Fruit fly (Drosophila melanogaster) whole organism, embryonic: Measurements from ENCODE around the gene RSG7.

Source experiments
- Antp ChIP-seq: fragments of 200-800 bp; sonication (Bioruptor generic); optimal IDR thresholded peaks from 3 replicates; lab custom pipeline; 2016; ENCODE audit warnings: missing biosample characterization, missing genetic modification characterization
- Atf3 ChIP-seq: fragments of 200-800 bp; sonication (Bioruptor generic); optimal IDR thresholded peaks from 3 replicates; lab custom pipeline; 2016; ENCODE audit warnings: missing biosample characterization, missing genetic modification characterization
- Awh ChIP-seq: fragments of 200-800 bp; sonication (Bioruptor generic); IDR thresholded peaks from 2 replicates; pipeline ENCODE4, ENCODE4 v1.3.6; 2022; ENCODE audit warnings: missing biosample characterization, missing genetic modification characterization
- CG1233 ChIP-seq: fragments of 200-800 bp; sonication (Bioruptor generic); optimal IDR thresholded peaks from 4 replicates; lab custom pipeline; 2018; ENCODE audit warnings: missing biosample characterization, mild to moderate bottlenecking, missing genetic modification characterization
- CG14710 ChIP-seq: fragments of 200-800 bp; sonication (Bioruptor generic); optimal IDR thresholded peaks from 3 replicates; lab custom pipeline; 2019; ENCODE audit warnings: missing biosample characterization, mild to moderate bottlenecking, missing genetic modification characterization, moderate library complexity
- CG15479 ChIP-seq: fragments of 200-800 bp; sonication (Bioruptor generic); optimal IDR thresholded peaks from 3 replicates; lab custom pipeline; 2019; ENCODE audit warnings: missing biosample characterization, mild to moderate bottlenecking, missing genetic modification characterization, moderate library complexity
- CG1602 ChIP-seq: fragments of 200-800 bp; sonication (Bioruptor generic); optimal IDR thresholded peaks from 3 replicates; lab custom pipeline; 2016; ENCODE audit warnings: missing biosample characterization, missing genetic modification characterization
- CG17361 ChIP-seq: fragments of 200-800 bp; sonication (Bioruptor generic); IDR thresholded peaks from 3 replicates; pipeline ENCODE4 v1.3.6; 2022; ENCODE audit warnings: missing biosample characterization, missing genetic modification characterization
- CG18599 ChIP-seq: fragments of 200-800 bp; sonication (Bioruptor generic); optimal IDR thresholded peaks from 3 replicates; lab custom pipeline; 2017; ENCODE audit warnings: missing biosample characterization, missing genetic modification characterization, mild to moderate bottlenecking, moderate library complexity, missing genetic modification reagents
- CG32532 ChIP-seq: fragments of 200-800 bp; sonication (Bioruptor generic); IDR thresholded peaks from 2 replicates; pipeline ENCODE4 v1.3.6; 2022; ENCODE audit warnings: missing biosample characterization, missing genetic modification characterization
- CG34224 ChIP-seq: fragments of 200-800 bp; sonication (Bioruptor generic); IDR thresholded peaks from 3 replicates; pipeline ENCODE4 v1.3.6; 2022; ENCODE audit warnings: missing biosample characterization, missing genetic modification characterization; ENCODE audit not compliant: partially characterized antibody
- CG3726 ChIP-seq: fragments of 200-800 bp; sonication (Bioruptor generic); IDR thresholded peaks from 3 replicates; pipeline ENCODE4, ENCODE4 v1.3.6; 2022; ENCODE audit warnings: missing biosample characterization, missing genetic modification characterization
- CG3838 ChIP-seq: fragments of 200-800 bp; sonication (Bioruptor generic); optimal IDR thresholded peaks from 3 replicates; lab custom pipeline; 2016; ENCODE audit warnings: missing biosample characterization, missing genetic modification characterization
- CG4404 ChIP-seq: fragments of 200-800 bp; sonication (Bioruptor generic); IDR thresholded peaks from 2 replicates; pipeline ENCODE4 v1.3.6; 2022; ENCODE audit warnings: missing biosample characterization, missing genetic modification characterization
- CG4707 ChIP-seq: fragments of 200-800 bp; sonication (Bioruptor generic); optimal IDR thresholded peaks from 2 replicates; lab custom pipeline; 2018; ENCODE audit warnings: missing biosample characterization, mild to moderate bottlenecking, missing genetic modification characterization, moderate library complexity
- CG6765 ChIP-seq: fragments of 200-800 bp; sonication (Bioruptor generic); optimal IDR thresholded peaks from 3 replicates; lab custom pipeline; 2017; ENCODE audit warnings: missing biosample characterization, mild to moderate bottlenecking, missing genetic modification characterization
- CG6854 ChIP-seq: fragments of 200-800 bp; sonication (Bioruptor generic); optimal IDR thresholded peaks from 3 replicates; lab custom pipeline; 2017; ENCODE audit warnings: missing biosample characterization, mild to moderate bottlenecking, missing genetic modification characterization
- CG7786 ChIP-seq: fragments of 200-800 bp; sonication (Bioruptor generic); optimal IDR thresholded peaks from 2 replicates; lab custom pipeline; 2016; ENCODE audit warnings: missing biosample characterization, missing genetic modification characterization
- CG8290 ChIP-seq, 3 experiments: fragments of 200-800 bp; sonication (Bioruptor generic); optimal IDR thresholded peaks; 2 replicates each; lab custom pipeline; 2016 to 2019; ENCODE audit warnings: missing biosample characterization in 3 of 3, missing genetic modification characterization in 3 of 3, mild to moderate bottlenecking in 2 of 3, moderate library complexity in 1 of 3
- CG9876 ChIP-seq: fragments of 200-800 bp; sonication (Bioruptor generic); optimal IDR thresholded peaks from 2 replicates; lab custom pipeline; 2016; ENCODE audit warnings: missing biosample characterization, missing genetic modification characterization
- D19B ChIP-seq: fragments of 200-800 bp; sonication (Bioruptor generic); optimal IDR thresholded peaks from 2 replicates; lab custom pipeline; 2017; ENCODE audit warnings: missing biosample characterization, mild to moderate bottlenecking, missing genetic modification characterization
- Doc3 ChIP-seq: fragments of 200-800 bp; sonication (Bioruptor generic); IDR thresholded peaks from 3 replicates; pipeline ENCODE4 v1.3.6; 2022; ENCODE audit warnings: missing biosample characterization, missing genetic modification characterization; ENCODE audit not compliant: partially characterized antibody
- Hr51 ChIP-seq, 2 experiments: fragments of 200-800 bp; sonication (Bioruptor generic); optimal IDR thresholded peaks; 2 replicates in 1 of 2; 3 replicates in 1 of 2; lab custom pipeline; 2016 to 2018; ENCODE audit warnings: missing biosample characterization in 2 of 2, missing genetic modification characterization in 2 of 2, mild to moderate bottlenecking in 1 of 2, moderate library complexity in 1 of 2
- Hsf ChIP-seq: fragments of 200-800 bp; sonication (Bioruptor generic); optimal IDR thresholded peaks from 3 replicates; lab custom pipeline; 2016; ENCODE audit warnings: missing biosample characterization, missing genetic modification characterization
- Meics ChIP-seq: fragments of 200-800 bp; sonication (Bioruptor generic); optimal IDR thresholded peaks from 2 replicates; lab custom pipeline; 2017; ENCODE audit warnings: missing biosample characterization, mild to moderate bottlenecking, missing genetic modification characterization
- Optix ChIP-seq: fragments of 200-800 bp; sonication (Bioruptor generic); IDR thresholded peaks from 3 replicates; pipeline ENCODE4 v1.3.6; 2022; ENCODE audit warnings: missing biosample characterization, missing genetic modification characterization
- Ptx1 ChIP-seq: fragments of 200-800 bp; sonication (Bioruptor generic); IDR thresholded peaks from 2 replicates; pipeline ENCODE4 v1.3.6; 2022; ENCODE audit warnings: missing biosample characterization, missing genetic modification characterization
- Sox102F ChIP-seq: fragments of 200-800 bp; sonication (Bioruptor generic); optimal IDR thresholded peaks from 2 replicates; lab custom pipeline; 2018; ENCODE audit warnings: missing biosample characterization, mild to moderate bottlenecking, missing genetic modification characterization, moderate library complexity
- Taf1 ChIP-seq: fragments of 200-800 bp; sonication (Bioruptor generic); IDR thresholded peaks from 2 replicates; pipeline ENCODE4 v1.3.6; 2022; ENCODE audit warnings: missing biosample characterization, missing genetic modification characterization
- Tbp ChIP-seq: fragments of >200 bp; optimal IDR thresholded peaks from 2 replicates; lab custom pipeline; 2018; ENCODE audit warnings: missing biosample characterization, missing genetic modification characterization
- Vsx1 ChIP-seq: fragments of 200-800 bp; sonication (Bioruptor generic); optimal IDR thresholded peaks from 2 replicates; lab custom pipeline; 2017; ENCODE audit warnings: missing biosample characterization, mild to moderate bottlenecking, missing genetic modification characterization, missing genetic modification reagents
- YL-1 ChIP-seq: fragments of 200-800 bp; sonication (Bioruptor generic); optimal IDR thresholded peaks from 3 replicates; lab custom pipeline; 2017; ENCODE audit warnings: missing biosample characterization, mild to moderate bottlenecking, missing genetic modification characterization
- amos ChIP-seq: fragments of 200-800 bp; sonication (Bioruptor generic); IDR thresholded peaks from 2 replicates; pipeline ENCODE4 v1.3.6; 2022; ENCODE audit warnings: missing biosample characterization, missing genetic modification characterization; ENCODE audit not compliant: partially characterized antibody
- ara ChIP-seq: fragments of 200-800 bp; sonication (Bioruptor generic); IDR thresholded peaks from 2 replicates; pipeline ENCODE4 v1.3.6; 2022; ENCODE audit warnings: missing biosample characterization, missing genetic modification characterization
- crc ChIP-seq: fragments of 200-800 bp; sonication (Bioruptor generic); optimal IDR thresholded peaks from 2 replicates; lab custom pipeline; 2016; ENCODE audit warnings: missing biosample characterization, missing genetic modification characterization
- da ChIP-seq: fragments of 200-800 bp; sonication (Bioruptor generic); optimal IDR thresholded peaks from 2 replicates; lab custom pipeline; 2016; ENCODE audit warnings: missing biosample characterization, missing genetic modification characterization
- dan ChIP-seq: fragments of 200-800 bp; sonication (Bioruptor generic); IDR thresholded peaks from 2 replicates; pipeline ENCODE4 v1.3.6; 2022; ENCODE audit warnings: missing biosample characterization, missing genetic modification characterization
- emc ChIP-seq: fragments of 200-800 bp; sonication (Bioruptor generic); optimal IDR thresholded peaks from 2 replicates; lab custom pipeline; 2016; ENCODE audit warnings: missing biosample characterization, missing genetic modification characterization
- en ChIP-seq: fragments of 200-800 bp; sonication (Bioruptor generic); optimal IDR thresholded peaks from 2 replicates; lab custom pipeline; 2016; ENCODE audit warnings: missing biosample characterization, missing genetic modification characterization
- ewg ChIP-seq: fragments of 200-800 bp; sonication (Bioruptor generic); optimal IDR thresholded peaks from 3 replicates; lab custom pipeline; 2017; ENCODE audit warnings: mild to moderate bottlenecking, missing biosample characterization, missing genetic modification reagents, missing genetic modification characterization
- gem ChIP-seq: fragments of 200-800 bp; sonication (Bioruptor generic); optimal IDR thresholded peaks from 2 replicates; lab custom pipeline; 2019; ENCODE audit warnings: missing biosample characterization, mild to moderate bottlenecking, missing genetic modification characterization, moderate library complexity
- gfzf ChIP-seq: fragments of 200-800 bp; sonication (Bioruptor generic); optimal IDR thresholded peaks from 2 replicates; lab custom pipeline; 2016; ENCODE audit warnings: missing biosample characterization, mild to moderate bottlenecking, missing genetic modification characterization, moderate library complexity
- oc ChIP-seq: fragments of 200-800 bp; sonication (Bioruptor generic); optimal IDR thresholded peaks from 2 replicates; lab custom pipeline; 2018; ENCODE audit warnings: missing biosample characterization, mild to moderate bottlenecking, missing genetic modification characterization, moderate library complexity
- p53 ChIP-seq: fragments of 200-800 bp; sonication (Bioruptor generic); optimal IDR thresholded peaks from 2 replicates; lab custom pipeline; 2016; ENCODE audit warnings: missing biosample characterization, missing genetic modification characterization
- ro ChIP-seq: fragments of 200-800 bp; sonication (Bioruptor generic); IDR thresholded peaks from 2 replicates; pipeline ENCODE4 v1.3.6; 2022; ENCODE audit warnings: missing biosample characterization, missing genetic modification characterization
- salm ChIP-seq: fragments of 200-800 bp; sonication (Bioruptor generic); optimal IDR thresholded peaks from 2 replicates; lab custom pipeline; 2018; ENCODE audit warnings: missing biosample characterization, mild to moderate bottlenecking, missing genetic modification characterization
- slou ChIP-seq: fragments of 200-800 bp; sonication (Bioruptor generic); optimal IDR thresholded peaks from 3 replicates; lab custom pipeline; 2016; ENCODE audit warnings: missing biosample characterization, missing genetic modification characterization
- so ChIP-seq: fragments of 200-800 bp; sonication (Bioruptor generic); IDR thresholded peaks from 3 replicates; pipeline ENCODE4 v1.3.6; 2022; ENCODE audit warnings: missing biosample characterization, missing genetic modification characterization
- sug ChIP-seq: fragments of 200-800 bp; optimal IDR thresholded peaks from 2 replicates; lab custom pipeline; 2019; ENCODE audit warnings: missing biosample characterization, mild to moderate bottlenecking, missing genetic modification characterization, moderate library complexity
- tx ChIP-seq: fragments of 200-800 bp; sonication (Bioruptor generic); optimal IDR thresholded peaks from 2 replicates; lab custom pipeline; 2016; ENCODE audit warnings: missing biosample characterization, missing genetic modification characterization

The RSG7 gene

DNA sequence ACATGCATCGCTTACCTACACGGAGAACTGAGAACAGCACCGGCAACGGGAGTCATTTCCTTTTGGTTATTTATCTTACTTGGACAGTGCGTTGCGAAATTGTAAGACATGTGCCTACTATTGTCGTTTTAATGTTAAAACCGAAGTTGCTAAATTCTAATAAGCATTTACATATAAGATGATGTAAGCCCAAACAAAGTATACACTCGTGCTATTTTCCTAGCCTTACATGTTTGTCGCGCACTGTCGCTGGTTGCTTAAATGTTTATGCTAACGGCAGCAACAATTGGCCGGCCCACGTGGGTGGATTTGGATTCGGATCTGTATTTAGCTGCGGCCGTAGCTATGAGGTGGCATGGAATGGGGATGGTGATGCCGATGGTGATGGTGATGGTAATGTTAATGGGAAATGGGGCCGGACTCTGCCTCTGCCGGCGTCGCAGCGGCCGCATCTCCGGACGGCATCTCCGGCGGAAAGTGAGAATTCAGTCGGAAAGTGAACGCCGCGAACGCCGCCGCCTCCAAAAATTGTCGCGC is 33.0 kb downstream of the RSG7 start, which contains the start of gene CG4829 (continued):
- TF ChIP-seq Hsf (GFP tag; lab: Kevin White, UChicago) (peak; percentile 86), crc (GFP tag; lab: Kevin White, UChicago) (peak; percentile 77), gem (tag; lab: Kevin White, UChicago) (peak; percentile 91), dan (no peak), D19B (GFP tag; lab: Kevin White, UChicago) (peak; percentile 68), Ptx1 (GFP tag; lab: Robert Waterston, UW) (peak; percentile 90), CG7786 (GFP tag; lab: Kevin White, UChicago) (peak; percentile 81), tx (peak; percentile 77), emc (GFP tag; lab: Kevin White, UChicago) (peak; percentile 65), YL-1 (GFP tag; lab: Kevin White, UChicago) (no peak), da (GFP tag; lab: Kevin White, UChicago) (peak; percentile 40), ewg (peak; percentile 77), Awh (GFP tag; lab: Robert Waterston, UW) (peak; percentile 83), oc (peak; percentile 85), p53 (GFP tag; lab: Kevin White, UChicago) (peak; percentile 10), amos (no peak), slou (peak; percentile 52), CG3838 (GFP tag; lab: Kevin White, UChicago) (peak; percentile 45), CG8290 (GFP tag; optimal IDR thresholded peaks at IDR 0.05; lab: Kevin White, UChicago) (peak; percentile 11), CG8290 (tag; optimal IDR thresholded peaks at IDR 0.05; lab: Kevin White, UChicago) (peak in 1 of 2 experiments; percentile 97), sug (tag; lab: Kevin White, UChicago) (peak; percentile 82), Tbp (GFP tag; lab: Kevin White, UChicago) (no peak), ara (GFP tag; lab: Robert Waterston, UW) (peak; percentile 84), CG6854 (GFP tag; lab: Kevin White, UChicago) (peak; percentile 76), Sox102F (peak; percentile 93), CG1233 (GFP tag; lab: Kevin White, UChicago) (peak; percentile 85), Vsx1 (peak; percentile 67), gfzf (GFP tag; lab: Kevin White, UChicago) (no peak), CG9876 (peak; percentile 31), CG17361 (GFP tag; lab: Robert Waterston, UW) (peak; percentile 87), CG1602 (GFP tag; lab: Kevin White, UChicago) (peak; percentile 75), ro (GFP tag; lab: Robert Waterston, UW) (peak; percentile 73), CG34224 (no peak), CG4404 (GFP tag; lab: Robert Waterston, UW) (peak; percentile 43; the same call in 1 of the 2 replicates), CG14710 (tag; lab: Kevin White, UChicago) (peak; percentile 78), CG3726 (GFP tag; lab: Robert Waterston, UW) (peak; percentile 74; the same call in 1 of the 3 replicates), CG6765 (peak; percentile 76), Doc3 (no peak), Hr51 (GFP tag; optimal IDR thresholded peaks at IDR 0.05; lab: Kevin White, UChicago) (peak; percentile 62 to 90), Antp (GFP tag; lab: Kevin White, UChicago) (peak; percentile 87), CG18599 (GFP tag; lab: Kevin White, UChicago) (peak; percentile 87), salm (tag; lab: Kevin White, UChicago) (peak; percentile 81), Atf3 (GFP tag; lab: Kevin White, UChicago) (peak; percentile 80), so (peak; percentile 89), Optix (GFP tag; lab: Robert Waterston, UW) (peak; percentile 83; the same call in 2 of the 3 replicates), en (peak; percentile 80), Taf1 (GFP tag; lab: Robert Waterston, UW) (peak; percentile 54), CG4707 (GFP tag; lab: Kevin White, UChicago) (peak; percentile 74), CG32532 (GFP tag; lab: Robert Waterston, UW) (peak; percentile 84), CG15479 (GFP tag; lab: Kevin White, UChicago) (no peak), Meics (peak; percentile 86)
